Worm (Caenorhabditis elegans) whole organism, young adult: Measurements from ENCODE around the gene F44E2.8.

Experiments
- B0019.2 ChIP-seq: fragments of 200-800 bp; sonication (Bioruptor generic); conservative IDR thresholded peaks from 2 replicates; pipeline ENCODE4 v1.3.6; 2022; ENCODE audit warnings: missing genetic modification reagents, missing genetic modification characterization, missing compliant biosample characterization
- D2030.7 ChIP-seq: fragments of 200-800 bp; sonication (Bioruptor generic); IDR thresholded peaks from 2 replicates; pipeline ENCODE4 v1.3.6; 2022; ENCODE audit warnings: missing genetic modification reagents, missing genetic modification characterization, missing compliant biosample characterization
- F22D6.2 ChIP-seq: sonication (generic microtip); optimal IDR thresholded peaks from 2 replicates; lab custom pipeline; 2016; ENCODE audit warnings: mild to moderate bottlenecking, missing genetic modification characterization, missing compliant biosample characterization
- F33H1.4 ChIP-seq: fragments of 200-800 bp; sonication (Bioruptor generic); IDR thresholded peaks from 2 replicates; pipeline ENCODE4 v1.3.6; 2022; ENCODE audit warnings: missing genetic modification reagents, missing genetic modification characterization, missing compliant biosample characterization
- Y53G8AR.9 ChIP-seq: fragments of 200-800 bp; sonication (Bioruptor generic); conservative IDR thresholded peaks from 2 replicates; pipeline ENCODE4 v1.3.6; 2022; ENCODE audit warnings: missing genetic modification reagents, missing genetic modification characterization, missing compliant biosample characterization
- ZK185.1 ChIP-seq: sonication (generic microtip); optimal IDR thresholded peaks from 2 replicates; lab custom pipeline; 2016; ENCODE audit warnings: mild to moderate bottlenecking, missing genetic modification characterization, missing compliant biosample characterization; ENCODE audit not compliant: poor library complexity, severe bottlenecking
- aptf-2 ChIP-seq: fragments of 200-800 bp; sonication (Bioruptor generic); conservative IDR thresholded peaks from 2 replicates; pipeline ENCODE4 v1.3.6; 2022; ENCODE audit warnings: missing genetic modification reagents, missing genetic modification characterization, missing compliant biosample characterization
- aptf-3 ChIP-seq: fragments of 200-800 bp; sonication (Bioruptor generic); IDR thresholded peaks from 2 replicates; pipeline ENCODE4 v1.3.6; 2022; ENCODE audit warnings: missing genetic modification characterization, missing compliant biosample characterization
- atf-7 ChIP-seq: sonication (generic microtip); optimal IDR thresholded peaks from 2 replicates; lab custom pipeline; 2017; ENCODE audit warnings: mild to moderate bottlenecking, missing genetic modification characterization, missing compliant biosample characterization
- attf-6 ChIP-seq: fragments of 200-800 bp; sonication (Bioruptor generic); IDR thresholded peaks from 2 replicates; pipeline ENCODE4 v1.3.6; 2022; ENCODE audit warnings: missing genetic modification reagents, missing genetic modification characterization, missing compliant biosample characterization
- die-1 ChIP-seq: sonication (generic microtip); optimal IDR thresholded peaks from 2 replicates; lab custom pipeline; 2016; ENCODE audit warnings: missing genotype, mild to moderate bottlenecking, missing genetic modification characterization, missing compliant biosample characterization
- efl-1 ChIP-seq: fragments of 150-350 bp; optimal IDR thresholded peaks from 2 replicates; lab custom pipeline; 2014; ENCODE audit warnings: missing biosample characterization, missing genetic modification reagents, missing genetic modification characterization
- ekl-4 ChIP-seq: fragments of 200-800 bp; sonication (Bioruptor generic); IDR thresholded peaks from 2 replicates; pipeline ENCODE4 v1.3.6; 2022; ENCODE audit warnings: missing genetic modification reagents, missing genetic modification characterization, missing compliant biosample characterization
- ets-4 ChIP-seq: fragments of 200-800 bp; sonication (Bioruptor generic); optimal IDR thresholded peaks from 2 replicates; lab custom pipeline; 2018; ENCODE audit warnings: mild to moderate bottlenecking, missing genetic modification characterization, missing compliant biosample characterization
- him-1 ChIP-seq: sonication (generic microtip); optimal IDR thresholded peaks from 2 replicates; lab custom pipeline; 2016; ENCODE audit warnings: missing genotype, missing genetic modification reagents, missing genetic modification characterization, missing compliant biosample characterization
- hlh-12 ChIP-seq: sonication (generic microtip); optimal IDR thresholded peaks from 2 replicates; lab custom pipeline; 2016; ENCODE audit warnings: missing genetic modification characterization, missing compliant biosample characterization
- hlh-26 ChIP-seq: fragments of 200-800 bp; sonication (Bioruptor generic); conservative IDR thresholded peaks from 2 replicates; pipeline ENCODE4 v1.3.6; 2022; ENCODE audit warnings: missing genetic modification reagents, missing genetic modification characterization, missing compliant biosample characterization
- hmg-1.2 ChIP-seq: fragments of 200-800 bp; sonication (Bioruptor generic); IDR thresholded peaks from 2 replicates; pipeline ENCODE4 v1.3.6; 2022; ENCODE audit warnings: missing genetic modification reagents, missing genetic modification characterization, missing compliant biosample characterization
- hmg-20 ChIP-seq: fragments of 200-800 bp; sonication (Bioruptor generic); IDR thresholded peaks from 2 replicates; pipeline ENCODE4 v1.3.6; 2022; ENCODE audit warnings: missing genetic modification reagents, missing genetic modification characterization, missing compliant biosample characterization
- hsf-1 ChIP-seq: fragments of 200-800 bp; sonication (Bioruptor generic); IDR thresholded peaks from 2 replicates; pipeline ENCODE4 v1.3.6; 2022; ENCODE audit warnings: missing genetic modification reagents, missing genetic modification characterization, missing compliant biosample characterization
- lag-1 ChIP-seq: fragments of 200-800 bp; sonication (Bioruptor generic); IDR thresholded peaks from 2 replicates; pipeline ENCODE4 v1.3.6; 2022; ENCODE audit warnings: missing genetic modification reagents, missing genetic modification characterization, missing compliant biosample characterization
- lin-35 ChIP-seq, 3 experiments: fragments of 150-350 bp in 2 of 3; sonication (generic microtip) in 1 of 3; optimal IDR thresholded peaks; 2 replicates each; lab custom pipeline; 2014 to 2018; ENCODE audit warnings: missing biosample characterization in 3 of 3, missing genetic modification characterization in 3 of 3, missing genetic modification reagents in 3 of 3
- lin-40 ChIP-seq: sonication (generic microtip); optimal IDR thresholded peaks from 2 replicates; lab custom pipeline; 2016; ENCODE audit warnings: missing genetic modification characterization, mild to moderate bottlenecking, missing compliant biosample characterization, missing genotype, missing genetic modification reagents
- lsy-27 ChIP-seq: sonication (generic microtip); optimal IDR thresholded peaks from 2 replicates; lab custom pipeline; 2017; ENCODE audit warnings: missing genetic modification characterization, mild to moderate bottlenecking, missing compliant biosample characterization, antibody characterized with exemption, missing genotype, borderline replicate concordance; ENCODE audit not compliant: insufficient read depth
- madf-6 ChIP-seq: fragments of 200-800 bp; sonication (Bioruptor generic); IDR thresholded peaks from 2 replicates; pipeline ENCODE4 v1.3.6; 2022; ENCODE audit warnings: missing genetic modification reagents, missing genetic modification characterization, missing compliant biosample characterization
- madf-8 ChIP-seq: fragments of 200-800 bp; sonication (Bioruptor generic); conservative IDR thresholded peaks from 2 replicates; pipeline ENCODE4 v1.3.6; 2022; ENCODE audit warnings: missing genetic modification reagents, missing genetic modification characterization, missing compliant biosample characterization
- mcd-1 ChIP-seq: fragments of 200-800 bp; sonication (Bioruptor generic); IDR thresholded peaks from 2 replicates; pipeline ENCODE4 v1.3.6; 2022; ENCODE audit warnings: missing genetic modification reagents, missing genetic modification characterization, missing compliant biosample characterization
- mes-4 ChIP-seq: sonication (generic microtip); optimal IDR thresholded peaks from 2 replicates; lab custom pipeline; 2016; ENCODE audit warnings: missing genotype, missing genetic modification characterization, missing compliant biosample characterization
- nfya-1 ChIP-seq: sonication (generic microtip); optimal IDR thresholded peaks from 2 replicates; lab custom pipeline; 2017; ENCODE audit warnings: antibody characterized with exemption, missing compliant biosample characterization, missing genetic modification characterization, borderline replicate concordance; ENCODE audit not compliant: insufficient read depth
- nhr-80 ChIP-seq: sonication (generic microtip); optimal IDR thresholded peaks from 2 replicates; lab custom pipeline; 2016; ENCODE audit warnings: missing genetic modification characterization, missing compliant biosample characterization
- nhr-90 ChIP-seq: sonication (generic microtip); optimal IDR thresholded peaks from 2 replicates; lab custom pipeline; 2016; ENCODE audit warnings: missing genotype, mild to moderate bottlenecking, missing genetic modification characterization, missing compliant biosample characterization
- pbrm-1 ChIP-seq: fragments of 200-800 bp; sonication (Bioruptor generic); IDR thresholded peaks from 2 replicates; pipeline ENCODE4 v1.3.6; 2022; ENCODE audit warnings: missing genetic modification reagents, missing genetic modification characterization, missing compliant biosample characterization
- repo-1 ChIP-seq: sonication (generic microtip); optimal IDR thresholded peaks from 2 replicates; lab custom pipeline; 2017; ENCODE audit warnings: mild to moderate bottlenecking, missing genetic modification characterization, missing compliant biosample characterization
- rpc-1 ChIP-seq, 2 experiments: fragments of 150-350 bp in 1 of 2; sonication (generic microtip) in 1 of 2; optimal IDR thresholded peaks; 2 replicates each; lab custom pipeline; 2014 to 2018; ENCODE audit warnings: missing biosample characterization in 1 of 2, missing genetic modification characterization in 1 of 2, missing genetic modification reagents in 1 of 2, missing genotype in 1 of 2
- snpc-4 ChIP-seq, 5 experiments: fragments of 150-350 bp in 1 of 5; sonication (generic microtip) in 4 of 5; optimal IDR thresholded peaks; 2 replicates each; lab custom pipeline; 2014 to 2018; ENCODE audit warnings: missing genetic modification characterization in 5 of 5, missing biosample characterization in 3 of 5, antibody characterized with exemption in 2 of 5, mild to moderate bottlenecking in 2 of 5, missing compliant biosample characterization in 2 of 5, missing genotype in 2 of 5, moderate library complexity in 2 of 5, missing genetic modification reagents in 1 of 5
- tbx-9 ChIP-seq: sonication (generic microtip); optimal IDR thresholded peaks from 2 replicates; lab custom pipeline; 2016; ENCODE audit warnings: borderline replicate concordance, missing genetic modification characterization, inconsistent platforms, missing compliant biosample characterization
- zfh-2 ChIP-seq: fragments of 200-800 bp; sonication (Bioruptor generic); conservative IDR thresholded peaks from 2 replicates; pipeline ENCODE4 v1.3.6; 2022; ENCODE audit warnings: missing genetic modification reagents, missing genetic modification characterization, missing compliant biosample characterization
- ztf-18 ChIP-seq: sonication (generic microtip); optimal IDR thresholded peaks from 2 replicates; lab custom pipeline; 2016; ENCODE audit warnings: missing genotype, mild to moderate bottlenecking, missing genetic modification characterization, missing compliant biosample characterization
- ztf-26 ChIP-seq: sonication (generic microtip); optimal IDR thresholded peaks from 2 replicates; lab custom pipeline; 2017; ENCODE audit warnings: missing genetic modification characterization, missing compliant biosample characterization
- ztf-28 ChIP-seq: fragments of 200-800 bp; sonication (Bioruptor generic); IDR thresholded peaks from 2 replicates; pipeline ENCODE4 v1.3.6; 2022; ENCODE audit warnings: missing genetic modification reagents, missing genetic modification characterization, missing compliant biosample characterization
- ztf-6 ChIP-seq: fragments of 200-800 bp; sonication (Bioruptor generic); IDR thresholded peaks from 2 replicates; pipeline ENCODE4 v1.3.6; 2022; ENCODE audit warnings: missing genetic modification reagents, missing genetic modification characterization, missing compliant biosample characterization

The F44E2.8 gene

DNA sequence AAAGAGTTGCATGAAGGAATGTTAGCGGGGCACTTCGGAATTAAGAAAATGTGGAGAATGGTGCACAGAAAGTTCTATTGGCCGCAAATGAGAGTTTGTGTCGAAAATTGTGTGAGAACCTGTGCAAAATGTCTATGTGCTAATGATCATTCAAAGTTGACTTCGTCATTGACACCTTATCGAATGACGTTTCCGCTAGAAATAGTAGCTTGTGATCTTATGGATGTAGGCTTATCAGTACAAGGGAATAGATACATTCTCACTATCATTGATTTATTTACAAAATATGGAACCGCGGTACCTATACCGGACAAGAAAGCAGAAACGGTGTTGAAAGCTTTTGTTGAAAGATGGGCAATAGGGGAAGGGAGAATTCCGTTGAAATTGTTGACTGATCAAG is 8.8 kb upstream of the F44E2.8 start:
- TF ChIP-seq lsy-27 (tag; lab: Kevin White, UChicago), result no peak
- peak; percentile 62 for TF ChIP-seq nhr-80 (tag; lab: Kevin White, UChicago)

DNA sequence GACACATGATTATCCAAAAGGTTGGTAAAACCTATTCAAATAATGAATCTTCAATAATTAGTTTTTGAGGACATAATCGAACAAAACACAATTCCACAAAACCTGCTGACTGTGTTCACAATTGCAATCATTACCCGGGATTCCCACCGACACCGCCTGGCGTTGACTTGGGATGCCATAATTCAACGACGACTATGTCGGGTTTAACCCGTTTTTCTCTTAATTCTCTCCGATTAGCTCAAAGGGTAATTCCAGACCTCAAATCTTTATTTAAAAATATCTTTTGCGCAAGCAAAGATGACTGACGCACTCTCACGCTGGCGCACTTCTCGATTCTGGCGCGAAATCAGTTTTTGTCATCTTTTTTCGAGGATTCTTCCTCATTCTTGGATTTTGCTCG is 2.7 kb upstream of the F44E2.8 start:
- peak; percentile 83 for TF ChIP-seq madf-6
- peak; percentile 46; the same call in 1 of the 2 replicates for TF ChIP-seq D2030.7 (GFP tag; lab: Robert Waterston, UW)
- TF ChIP-seq madf-8 (GFP tag; lab: Robert Waterston, UW), result peak; percentile 89
- peak; percentile 42; the same call in 1 of the 2 replicates for TF ChIP-seq F33H1.4 (GFP tag; lab: Robert Waterston, UW)
- TF ChIP-seq mcd-1 (GFP tag; lab: Robert Waterston, UW), result peak; percentile 71

DNA sequence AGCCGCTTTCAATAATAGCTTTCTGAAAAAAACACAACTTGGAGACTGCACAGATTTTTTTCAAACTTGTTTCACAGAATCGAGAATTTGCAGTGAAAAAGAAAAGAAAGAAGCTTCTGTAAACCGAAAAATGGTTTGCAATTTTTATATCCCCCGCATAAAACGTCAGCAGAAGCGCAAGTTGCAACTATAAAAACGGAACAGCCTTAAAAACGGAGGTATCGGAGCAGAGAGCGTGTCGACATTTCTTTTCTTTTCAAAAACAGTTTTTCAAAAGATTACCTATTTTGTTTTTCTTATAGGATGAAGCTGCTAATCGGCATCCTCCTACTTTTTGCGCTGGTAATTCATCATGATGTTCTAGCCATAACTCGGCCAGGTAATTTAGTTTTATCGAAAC is 2.3 kb upstream of the F44E2.8 start, which contains the start of gene plg-1:
TSS of gene plg-1 (plus strand) at position 301 of the 400 bp plus-strand sequence.
- TF ChIP-seq atf-7 (tag; lab: Kevin White, UChicago) (no peak), ztf-18 (tag; lab: Kevin White, UChicago) (no peak), lin-35 (GFP tag; optimal IDR thresholded peaks at IDR 0.05; lab: Kevin White, UChicago) (no peak), Y53G8AR.9 (GFP tag; lab: Robert Waterston, UW) (no peak), hmg-20 (GFP tag; lab: Robert Waterston, UW) (no peak), pbrm-1 (no peak)

DNA sequence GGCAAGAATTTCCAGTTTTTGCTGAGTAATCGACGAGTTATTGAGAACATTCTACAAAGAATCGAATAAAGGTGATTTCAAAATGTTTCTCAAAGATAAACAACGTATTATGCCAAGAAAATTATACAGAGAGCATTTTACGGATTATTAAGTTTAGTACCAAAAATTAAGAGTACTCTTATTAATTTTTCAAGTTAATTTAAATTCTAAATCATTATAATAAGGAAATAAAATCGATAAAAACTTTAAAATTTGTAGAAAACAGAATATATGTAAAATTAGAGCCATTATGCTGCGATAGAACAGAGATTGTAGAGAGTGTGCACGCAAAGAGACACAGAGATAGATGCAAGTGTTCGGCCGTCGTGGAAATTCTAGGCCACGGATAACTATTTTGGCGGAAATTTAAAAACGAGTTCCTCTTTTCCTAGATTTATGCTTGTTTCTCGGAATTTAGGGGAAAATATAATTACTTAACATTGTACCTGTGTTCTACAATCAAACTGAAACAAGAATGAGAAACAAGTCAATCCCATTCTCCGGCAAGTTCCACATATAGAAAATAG is 888 bp upstream of the F44E2.8 start, which contains the start of gene F44E2.9:
TSS of gene F44E2.9 (minus strand) at position 51 of the 566 bp plus-strand sequence.
- TF ChIP-seq ztf-26, result no peak
- TF ChIP-seq ZK185.1, result peak; percentile 57
- no peak for TF ChIP-seq aptf-2 (GFP tag; lab: Robert Waterston, UW)
- no peak for TF ChIP-seq zfh-2 (GFP tag; lab: Robert Waterston, UW)
- no peak for TF ChIP-seq ztf-28 (GFP tag; lab: Robert Waterston, UW)
- peak; percentile 54; the same call in 1 of the 2 replicates for TF ChIP-seq F33H1.4 (GFP tag; lab: Robert Waterston, UW)
- peak; percentile 1 for TF ChIP-seq him-1
- peak; percentile 76 for TF ChIP-seq efl-1 (GFP tag; lab: Kevin White, UChicago)
- TF ChIP-seq repo-1 (tag; lab: Kevin White, UChicago), result no peak
- TF ChIP-seq nfya-1, result no peak
- no peak for TF ChIP-seq ztf-6 (GFP tag; lab: Robert Waterston, UW)
- no peak for TF ChIP-seq hlh-12
- TF ChIP-seq hmg-1.2, result peak; percentile 83; the same call in 1 of the 2 replicates
- no peak for TF ChIP-seq die-1
- TF ChIP-seq tbx-9 (tag; lab: Kevin White, UChicago), result no peak
- no peak for TF ChIP-seq rpc-1 (optimal IDR thresholded peaks at IDR 0.05; lab: Kevin White, UChicago)
- no peak for TF ChIP-seq rpc-1 (tag; optimal IDR thresholded peaks at IDR 0.05; lab: Kevin White, UChicago)
- TF ChIP-seq mes-4, result no peak
- TF ChIP-seq ekl-4 (GFP tag; lab: Robert Waterston, UW), result 0 out of 2 replicates have a peak, but pooled peaks have one; percentile 38
- no peak for TF ChIP-seq atf-7 (tag; lab: Kevin White, UChicago)
- TF ChIP-seq B0019.2 (GFP tag; lab: Robert Waterston, UW), result no peak
- TF ChIP-seq hlh-26 (GFP tag; lab: Robert Waterston, UW), result no peak
- TF ChIP-seq lag-1 (GFP tag; lab: Robert Waterston, UW), result no peak
- no peak for TF ChIP-seq attf-6
- TF ChIP-seq hsf-1 (GFP tag; lab: Robert Waterston, UW), result 0 out of 2 replicates have a peak, but pooled peaks have one; percentile 49
- TF ChIP-seq F22D6.2, result no peak
- peak; percentile 74 for TF ChIP-seq D2030.7 (GFP tag; lab: Robert Waterston, UW)
- no peak for TF ChIP-seq lin-40
- TF ChIP-seq ets-4 (GFP tag; lab: Kevin White, UChicago), result no peak
- peak; percentile 78 for TF ChIP-seq mcd-1 (GFP tag; lab: Robert Waterston, UW)
- no peak for TF ChIP-seq snpc-4 (GFP tag; optimal IDR thresholded peaks at IDR 0.05; lab: Kevin White, UChicago)
- peak in 2 of 4 experiments; percentile 11 to 34 for TF ChIP-seq snpc-4 (tag; optimal IDR thresholded peaks at IDR 0.05; lab: Kevin White, UChicago)
- no peak for TF ChIP-seq aptf-3 (GFP tag; lab: Robert Waterston, UW)
- TF ChIP-seq nhr-90 (tag; lab: Kevin White, UChicago), result no peak
